Fruit fly (Drosophila melanogaster) whole organism, embryonic: ENCODE measurements around the gene Cyp313a5.

Experiments used
- BEAF-32 ChIP-seq: fragments of 200-800 bp; sonication (Bioruptor generic); optimal IDR thresholded peaks from 3 replicates; lab custom pipeline; 2017; ENCODE audit warnings: missing biosample characterization, missing genetic modification characterization, mild to moderate bottlenecking, moderate library complexity, missing genetic modification reagents
- Bgb ChIP-seq: fragments of 200-800 bp; sonication (Bioruptor generic); IDR thresholded peaks from 2 replicates; pipeline ENCODE4 v1.3.6; 2022; ENCODE audit warnings: missing biosample characterization, missing genetic modification characterization; ENCODE audit not compliant: partially characterized antibody
- CG11093 ChIP-seq: fragments of 200-800 bp; sonication (Bioruptor generic); IDR thresholded peaks from 3 replicates; pipeline ENCODE4 v1.3.6; 2022; ENCODE audit warnings: missing biosample characterization, missing genetic modification characterization
- CG13287 ChIP-seq: fragments of 200-800 bp; sonication (Bioruptor generic); IDR thresholded peaks from 2 replicates; pipeline ENCODE4 v1.3.6; 2022; ENCODE audit warnings: missing biosample characterization, missing genetic modification characterization; ENCODE audit not compliant: partially characterized antibody
- CG13624 ChIP-seq: fragments of 200-800 bp; sonication (Bioruptor generic); optimal IDR thresholded peaks from 2 replicates; lab custom pipeline; 2016; ENCODE audit warnings: missing biosample characterization, missing genetic modification characterization
- CG1529 ChIP-seq: fragments of 200-800 bp; sonication (Bioruptor generic); optimal IDR thresholded peaks from 3 replicates; lab custom pipeline; 2018; ENCODE audit warnings: missing biosample characterization, missing genetic modification characterization
- CG16813 ChIP-seq: fragments of 200-800 bp; sonication (Bioruptor generic); IDR thresholded peaks from 3 replicates; pipeline ENCODE4 v1.3.6; 2022; ENCODE audit warnings: missing biosample characterization, missing genetic modification characterization; ENCODE audit not compliant: partially characterized antibody
- CG17802 ChIP-seq: fragments of 200-800 bp; sonication (Bioruptor generic); optimal IDR thresholded peaks from 2 replicates; lab custom pipeline; 2018; ENCODE audit warnings: missing biosample characterization, mild to moderate bottlenecking, missing genetic modification characterization, moderate library complexity
- CG3065 ChIP-seq: fragments of 200-800 bp; sonication (Bioruptor generic); optimal IDR thresholded peaks from 2 replicates; lab custom pipeline; 2016; ENCODE audit warnings: missing biosample characterization, missing genetic modification characterization
- CG31365 ChIP-seq: fragments of 200-800 bp; sonication (Bioruptor generic); optimal IDR thresholded peaks from 2 replicates; lab custom pipeline; 2018; ENCODE audit warnings: missing biosample characterization, mild to moderate bottlenecking, missing genetic modification characterization
- CG3847 ChIP-seq: fragments of 200-800 bp; sonication (Bioruptor generic); IDR thresholded peaks from 2 replicates; pipeline ENCODE4 v1.3.6; 2022; ENCODE audit warnings: missing biosample characterization, missing genetic modification characterization
- CG5953 ChIP-seq: fragments of 200-800 bp; sonication (Bioruptor generic); IDR thresholded peaks from 2 replicates; pipeline ENCODE4 v1.3.6; 2022; ENCODE audit warnings: missing biosample characterization, missing genetic modification characterization
- CG8089 ChIP-seq: fragments of 200-800 bp; sonication (Bioruptor generic); optimal IDR thresholded peaks from 3 replicates; lab custom pipeline; 2016; ENCODE audit warnings: missing biosample characterization, missing genetic modification characterization
- CG8281 ChIP-seq: fragments of 200-800 bp; sonication (Bioruptor generic); optimal IDR thresholded peaks from 2 replicates; lab custom pipeline; 2018; ENCODE audit warnings: missing biosample characterization, mild to moderate bottlenecking, missing genetic modification characterization, moderate library complexity
- Dip2 ChIP-seq: fragments of 200-800 bp; sonication (Bioruptor generic); IDR thresholded peaks from 2 replicates; pipeline ENCODE4 v1.3.6; 2022; ENCODE audit warnings: missing biosample characterization, missing genetic modification characterization
- Ets65A ChIP-seq: fragments of 200-800 bp; sonication (Bioruptor generic); peaks from one replicate; lab custom pipeline; 2016; ENCODE audit warnings: missing biosample characterization, missing genetic modification characterization
- Ets97D ChIP-seq: fragments of 200-800 bp; sonication (Bioruptor generic); optimal IDR thresholded peaks from 3 replicates; lab custom pipeline; 2016; ENCODE audit warnings: missing biosample characterization, missing genetic modification characterization
- HLH4C ChIP-seq: fragments of 200-800 bp; sonication (Bioruptor generic); IDR thresholded peaks from 3 replicates; pipeline ENCODE4 v1.3.6; 2022; ENCODE audit warnings: missing biosample characterization, missing genetic modification characterization; ENCODE audit not compliant: partially characterized antibody
- Hey ChIP-seq: fragments of 200-800 bp; sonication (Bioruptor generic); optimal IDR thresholded peaks from 3 replicates; lab custom pipeline; 2018; ENCODE audit warnings: missing biosample characterization, mild to moderate bottlenecking, missing genetic modification characterization
- HmgD ChIP-seq: fragments of 200-800 bp; sonication (Bioruptor generic); optimal IDR thresholded peaks from 3 replicates; lab custom pipeline; 2016; ENCODE audit warnings: missing biosample characterization, missing genetic modification characterization
- MBD-R2 ChIP-seq: fragments of 200-800 bp; sonication (Bioruptor generic); IDR thresholded peaks from 2 replicates; pipeline ENCODE4 v1.3.6; 2022; ENCODE audit warnings: missing biosample characterization, missing genetic modification characterization
- NC2α ChIP-seq: fragments of 200-800 bp; sonication (Bioruptor generic); optimal IDR thresholded peaks from 2 replicates; lab custom pipeline; 2016; ENCODE audit warnings: missing biosample characterization, missing genetic modification characterization
- NFAT ChIP-seq: fragments of 200-800 bp; sonication (Bioruptor generic); IDR thresholded peaks from 2 replicates; pipeline ENCODE4 v1.3.6; 2022; ENCODE audit warnings: missing biosample characterization, missing genetic modification characterization
- Rfx ChIP-seq: fragments of 200-800 bp; sonication (Bioruptor generic); IDR thresholded peaks from 2 replicates; pipeline ENCODE4 v1.3.6; 2022; ENCODE audit warnings: missing biosample characterization, missing genetic modification characterization
- Sry-δ ChIP-seq: fragments of 200-800 bp; sonication (Bioruptor generic); optimal IDR thresholded peaks from 2 replicates; lab custom pipeline; 2016; ENCODE audit warnings: missing biosample characterization, missing genetic modification characterization
- amos ChIP-seq: fragments of 200-800 bp; sonication (Bioruptor generic); IDR thresholded peaks from 2 replicates; pipeline ENCODE4 v1.3.6; 2022; ENCODE audit warnings: missing biosample characterization, missing genetic modification characterization; ENCODE audit not compliant: partially characterized antibody
- cas ChIP-seq: fragments of 200-800 bp; sonication (Bioruptor generic); IDR thresholded peaks from 2 replicates; pipeline ENCODE4 v1.3.6; 2022; ENCODE audit warnings: missing biosample characterization, missing genetic modification characterization
- cato ChIP-seq: fragments of 200-800 bp; sonication (Bioruptor generic); optimal IDR thresholded peaks from 2 replicates; lab custom pipeline; 2016; ENCODE audit warnings: missing biosample characterization, missing genetic modification characterization, borderline replicate concordance
- caup ChIP-seq: fragments of 200-800 bp; sonication (Bioruptor generic); optimal IDR thresholded peaks from 3 replicates; lab custom pipeline; 2017; ENCODE audit warnings: missing biosample characterization, mild to moderate bottlenecking, missing genetic modification characterization, moderate library complexity; ENCODE audit not compliant: severe bottlenecking
- cg ChIP-seq: fragments of 200-800 bp; sonication (Bioruptor generic); optimal IDR thresholded peaks from 3 replicates; lab custom pipeline; 2019; ENCODE audit warnings: missing biosample characterization, mild to moderate bottlenecking, missing genetic modification characterization, moderate library complexity
- chif ChIP-seq, 2 experiments: fragments of 200-800 bp; sonication (Bioruptor generic); optimal IDR thresholded peaks; 3 replicates each; lab custom pipeline; 2016; ENCODE audit warnings: missing biosample characterization in 2 of 2, missing genetic modification characterization in 2 of 2
- ci ChIP-seq: fragments of 200-800 bp; sonication (Bioruptor generic); IDR thresholded peaks from 3 replicates; pipeline ENCODE4 v1.3.6; 2022; ENCODE audit warnings: missing biosample characterization, missing genetic modification characterization
- crol ChIP-seq: fragments of 200-800 bp; sonication (Bioruptor generic); IDR thresholded peaks from 2 replicates; pipeline ENCODE4 v1.3.6; 2022; ENCODE audit warnings: missing biosample characterization, missing genetic modification characterization
- dan ChIP-seq: fragments of 200-800 bp; sonication (Bioruptor generic); IDR thresholded peaks from 2 replicates; pipeline ENCODE4 v1.3.6; 2022; ENCODE audit warnings: missing biosample characterization, missing genetic modification characterization
- dimm ChIP-seq: fragments of 200-800 bp; sonication (Bioruptor generic); IDR thresholded peaks from 2 replicates; pipeline ENCODE4 v1.3.6; 2022; ENCODE audit warnings: missing biosample characterization, missing genetic modification characterization
- emc ChIP-seq: fragments of 200-800 bp; sonication (Bioruptor generic); optimal IDR thresholded peaks from 2 replicates; lab custom pipeline; 2016; ENCODE audit warnings: missing biosample characterization, missing genetic modification characterization
- jigr1 ChIP-seq: fragments of 200-800 bp; sonication (Bioruptor generic); IDR thresholded peaks from 3 replicates; pipeline ENCODE4 v1.3.6; 2022; ENCODE audit warnings: missing biosample characterization, missing genetic modification characterization
- kah ChIP-seq: fragments of 200-800 bp; sonication (Bioruptor generic); optimal IDR thresholded peaks from 2 replicates; lab custom pipeline; 2018; ENCODE audit warnings: missing biosample characterization, mild to moderate bottlenecking, missing genetic modification characterization
- ken ChIP-seq: fragments of 200-800 bp; sonication (Bioruptor generic); IDR thresholded peaks from 3 replicates; pipeline ENCODE4 v1.3.6; 2022; ENCODE audit warnings: missing biosample characterization, missing genetic modification characterization
- knrl ChIP-seq: fragments of 200-800 bp; sonication (Bioruptor generic); IDR thresholded peaks from 3 replicates; pipeline ENCODE4 v1.3.6; 2022; ENCODE audit warnings: missing biosample characterization, missing genetic modification characterization; ENCODE audit not compliant: partially characterized antibody
- lilli ChIP-seq: fragments of 200-800 bp; sonication (Bioruptor generic); optimal IDR thresholded peaks from 3 replicates; lab custom pipeline; 2016; ENCODE audit warnings: missing biosample characterization, missing genetic modification characterization
- pnt ChIP-seq: fragments of 200-800 bp; sonication (Bioruptor generic); optimal IDR thresholded peaks from 3 replicates; lab custom pipeline; 2016; ENCODE audit warnings: missing biosample characterization, missing genetic modification characterization
- rib ChIP-seq: fragments of 200-800 bp; sonication (Bioruptor generic); IDR thresholded peaks from 2 replicates; pipeline ENCODE4 v1.3.6; 2022; ENCODE audit warnings: missing biosample characterization, missing genetic modification characterization
- schlank ChIP-seq: fragments of 200-800 bp; sonication (Bioruptor generic); optimal IDR thresholded peaks from 2 replicates; lab custom pipeline; 2018; ENCODE audit warnings: missing biosample characterization, mild to moderate bottlenecking, missing genetic modification characterization
- sisA ChIP-seq: fragments of 200-800 bp; sonication (Bioruptor generic); IDR thresholded peaks from 2 replicates; pipeline ENCODE4 v1.3.6; 2022; ENCODE audit warnings: missing biosample characterization, missing genetic modification characterization
- sob ChIP-seq: fragments of 200-800 bp; sonication (Bioruptor generic); IDR thresholded peaks from 2 replicates; pipeline ENCODE4 v1.3.6; 2022; ENCODE audit warnings: missing biosample characterization, missing genetic modification characterization
- toy ChIP-seq: fragments of 200-800 bp; sonication (Bioruptor generic); IDR thresholded peaks from 2 replicates; pipeline ENCODE4 v1.3.6; 2022; ENCODE audit warnings: missing biosample characterization, missing genetic modification characterization
- vnd ChIP-seq: fragments of 200-800 bp; sonication (Bioruptor generic); IDR thresholded peaks from 3 replicates; pipeline ENCODE4 v1.3.6; 2022; ENCODE audit warnings: missing biosample characterization, missing genetic modification characterization; ENCODE audit not compliant: partially characterized antibody
- vvl ChIP-seq: fragments of 200-800 bp; sonication (Bioruptor generic); IDR thresholded peaks from 2 replicates; pipeline ENCODE4 v1.3.6; 2022; ENCODE audit warnings: missing biosample characterization, missing genetic modification characterization
- wdn ChIP-seq: fragments of 200-800 bp; sonication (Bioruptor generic); IDR thresholded peaks from 2 replicates; pipeline ENCODE4 v1.3.6; 2022; ENCODE audit warnings: missing biosample characterization, missing genetic modification characterization

Gene Cyp313a5

DNA sequence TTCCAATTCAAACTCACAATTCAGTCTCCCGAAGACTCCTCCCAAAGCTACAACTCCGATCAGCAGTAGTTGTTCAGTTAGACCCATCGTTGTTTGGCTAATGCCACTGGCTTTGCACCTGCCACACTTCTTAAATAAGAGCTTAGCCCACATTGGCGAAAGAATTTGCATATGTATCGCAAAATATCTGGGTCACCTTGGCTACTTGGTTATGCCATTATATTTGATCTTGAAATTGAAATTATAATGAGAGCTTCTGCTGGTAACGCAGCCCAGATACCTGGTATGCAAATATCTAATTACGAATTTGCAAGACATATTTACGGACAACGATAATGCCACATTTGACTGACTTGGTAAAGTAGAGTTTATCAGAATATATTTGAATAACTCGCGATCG, 9.6 kb downstream of the Cyp313a5 start, which contains the start of gene CG17404:
Gene CG17404 (minus strand): TSS at position 101 of the 400 bp plus-strand sequence.
- TF ChIP-seq Sry-δ (GFP tag; lab: Kevin White, UChicago) = no peak
- TF ChIP-seq CG8089 (GFP tag; lab: Kevin White, UChicago) = no peak
- no peak for TF ChIP-seq caup (GFP tag; lab: Kevin White, UChicago)
- TF ChIP-seq cas (GFP tag; lab: Robert Waterston, UW) = no peak
- TF ChIP-seq rib (GFP tag; lab: Robert Waterston, UW) = no peak
- no peak for TF ChIP-seq CG8281
- TF ChIP-seq Hey (tag; lab: Kevin White, UChicago) = no peak
- TF ChIP-seq CG13624 (GFP tag; lab: Kevin White, UChicago) = no peak
- no peak for TF ChIP-seq CG11093 (GFP tag; lab: Robert Waterston, UW)

DNA sequence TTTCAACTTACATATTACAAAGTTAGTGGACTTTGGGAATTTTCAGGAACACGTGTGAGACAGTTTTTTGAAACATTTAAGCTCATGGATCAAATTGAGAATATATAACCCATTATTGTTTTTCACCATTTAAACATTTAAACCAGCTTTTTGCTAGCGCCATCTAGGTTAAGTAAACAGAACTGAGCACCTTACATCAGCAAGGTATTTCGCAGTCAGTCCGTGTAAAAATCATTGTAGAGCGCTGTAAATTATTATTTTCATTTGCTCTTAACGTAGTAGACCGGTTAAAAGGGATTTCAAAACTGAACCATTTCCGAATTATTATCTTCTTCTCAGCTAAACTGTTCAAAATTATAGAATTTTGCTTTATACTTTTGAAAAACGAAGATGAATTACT, 12.4 kb downstream of the Cyp313a5 start, which contains the start of gene Rsbp15:
Gene Rsbp15 (plus strand): TSS at position 295 of the 400 bp plus-strand sequence.
- TF ChIP-seq dimm (GFP tag; lab: Robert Waterston, UW) (no peak), Ets65A (peak; percentile 86), cato (no peak), CG1529 (GFP tag; lab: Kevin White, UChicago) (no peak), NFAT (peak; percentile 43; the same call in 1 of the 2 replicates), crol (GFP tag; lab: Robert Waterston, UW) (no peak), CG17802 (tag; lab: Kevin White, UChicago) (no peak), dan (no peak), knrl (GFP tag; lab: Robert Waterston, UW) (peak; percentile 51; the same call in 2 of the 3 replicates), BEAF-32 (no peak), CG5953 (GFP tag; lab: Robert Waterston, UW) (no peak), vvl (GFP tag; lab: Robert Waterston, UW) (no peak), chif (GFP tag; optimal IDR thresholded peaks at IDR 0.05; lab: Kevin White, UChicago) (peak in 1 of 2 experiments; percentile 15), Rfx (peak; percentile 39; the same call in 1 of the 2 replicates), sisA (GFP tag; lab: Robert Waterston, UW) (0 out of 2 replicates have a peak, but pooled peaks have one; percentile 18), CG3065 (GFP tag; lab: Kevin White, UChicago) (no peak), HLH4C (GFP tag; lab: Robert Waterston, UW) (no peak), cg (GFP tag; lab: Kevin White, UChicago) (no peak), CG31365 (no peak), pnt (GFP tag; lab: Kevin White, UChicago) (peak; percentile 11), CG13287 (GFP tag; lab: Robert Waterston, UW) (peak; percentile 7; the same call in 1 of the 2 replicates), vnd (GFP tag; lab: Robert Waterston, UW) (0 out of 3 replicates have a peak, but pooled peaks have one; percentile 15), kah (no peak), Bgb (GFP tag; lab: Robert Waterston, UW) (peak; percentile 72), MBD-R2 (GFP tag; lab: Robert Waterston, UW) (no peak), sob (GFP tag; lab: Robert Waterston, UW) (0 out of 2 replicates have a peak, but pooled peaks have one; percentile 16), wdn (no peak), NC2α (no peak), jigr1 (GFP tag; lab: Robert Waterston, UW) (no peak), lilli (no peak), HmgD (GFP tag; lab: Kevin White, UChicago) (peak; percentile 23), amos (GFP tag; lab: Robert Waterston, UW) (peak; percentile 69), Ets97D (GFP tag; lab: Kevin White, UChicago) (peak; percentile 1), ci (GFP tag; lab: Robert Waterston, UW) (0 out of 3 replicates have a peak, but pooled peaks have one; percentile 11), schlank (tag; lab: Kevin White, UChicago) (no peak), toy (GFP tag; lab: Robert Waterston, UW) (no peak), ken (GFP tag; lab: Robert Waterston, UW) (0 out of 3 replicates have a peak, but pooled peaks have one; percentile 16), emc (no peak), Dip2 (peak; percentile 97), CG3847 (GFP tag; lab: Robert Waterston, UW) (no peak), CG16813 (GFP tag; lab: Robert Waterston, UW) (peak; percentile 47; the same call in 2 of the 3 replicates)
